Worm (Caenorhabditis elegans): ENCODE measurements around the gene rer-1.

ce11 chrII:8853238-8853637, 42.1 kb downstream of the rer-1 start:
- TF ChIP-seq lsy-2 (tag; optimal IDR thresholded peaks at IDR 0.05), result no peak
- no peak for TF ChIP-seq nhr-28 (tag; optimal IDR thresholded peaks at IDR 0.05)
- TF ChIP-seq blmp-1 (tag; optimal IDR thresholded peaks at IDR 0.05), result no peak

Measured in whole organism, mixed stage, embryonic.